Worm (Caenorhabditis elegans): ENCODE data around the gene K02E11.10.

DNA sequence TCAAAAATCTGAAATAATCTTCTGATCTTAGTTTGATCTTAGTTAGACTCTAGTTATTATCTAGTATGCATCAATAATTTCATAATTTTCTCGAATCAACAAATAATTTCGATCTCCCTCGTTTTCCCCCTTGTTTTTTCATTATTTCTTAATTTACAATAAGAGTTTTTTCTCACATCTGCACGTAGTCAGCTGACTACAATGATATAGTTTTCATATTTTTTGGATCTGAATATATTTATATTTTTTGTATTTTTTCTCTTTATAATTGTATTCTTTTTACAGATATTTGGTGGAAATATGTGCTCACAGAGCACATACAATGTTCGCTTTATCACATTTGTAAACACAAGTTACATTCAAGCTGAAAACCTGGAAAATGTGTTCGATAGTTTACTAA, 3.0 kb upstream of the K02E11.10 start, which contains the start of gene sre-7:
- no peak for TF ChIP-seq ref-1 (GFP tag; conservative IDR thresholded peaks at IDR 0.05)
- TF ChIP-seq flt-1 (GFP tag; IDR thresholded peaks at IDR 0.05): no peak
- no peak for TF ChIP-seq T22C8.4 (GFP tag; IDR thresholded peaks at IDR 0.05)
